Worm (Caenorhabditis elegans) whole organism, L3 larva: ENCODE measurements around the gene Y59A8B.21.

ENCODE experiments used
- R02D3.7 ChIP-seq: fragments of 150-350 bp; optimal IDR thresholded peaks from 2 replicates; lab custom pipeline; 2014; ENCODE audit warnings: missing biosample characterization, missing genetic modification characterization
- aly-2 ChIP-seq: fragments of 150-350 bp; optimal IDR thresholded peaks from 2 replicates; lab custom pipeline; 2014; ENCODE audit warnings: missing biosample characterization, missing genetic modification characterization
- ama-1 ChIP-seq: fragments of 150-350 bp; optimal IDR thresholded peaks from 2 replicates; lab custom pipeline; 2018
- egl-27 ChIP-seq: sonication (generic microtip); optimal IDR thresholded peaks from 4 replicates; lab custom pipeline; 2017; ENCODE audit warnings: missing biosample characterization, missing genetic modification reagents, missing genetic modification characterization
- elt-3 ChIP-seq, 3 experiments: fragments of 150-350 bp in 1 of 3; sonication (generic microtip) in 2 of 3; optimal IDR thresholded peaks; 2 replicates in 2 of 3; 4 replicates in 1 of 3; lab custom pipeline; 2014 to 2017; ENCODE audit warnings: missing biosample characterization in 3 of 3, missing genetic modification characterization in 3 of 3
- lin-15B ChIP-seq: fragments of 150-350 bp; optimal IDR thresholded peaks from 2 replicates; lab custom pipeline; 2014; ENCODE audit warnings: missing biosample characterization, missing genetic modification characterization
- nhr-12 ChIP-seq: fragments of 150-350 bp; optimal IDR thresholded peaks from 2 replicates; lab custom pipeline; 2014; ENCODE audit warnings: missing biosample characterization, missing genetic modification characterization
- nhr-237 ChIP-seq: fragments of 150-350 bp; optimal IDR thresholded peaks from 2 replicates; lab custom pipeline; 2014; ENCODE audit warnings: missing biosample characterization, missing genetic modification characterization
- snpc-4 ChIP-seq: fragments of 150-350 bp; optimal IDR thresholded peaks from 2 replicates; lab custom pipeline; 2014; ENCODE audit warnings: missing biosample characterization, missing genetic modification characterization
- unc-62 ChIP-seq: fragments of 150-350 bp; sonication (generic microtip); optimal IDR thresholded peaks from 4 replicates; lab custom pipeline; 2014; ENCODE audit warnings: missing biosample characterization, missing genetic modification reagents, missing genetic modification characterization
- ztf-11 ChIP-seq: fragments of 150-350 bp; optimal IDR thresholded peaks from 2 replicates; lab custom pipeline; 2014; ENCODE audit warnings: missing biosample characterization, missing genetic modification characterization

DNA sequence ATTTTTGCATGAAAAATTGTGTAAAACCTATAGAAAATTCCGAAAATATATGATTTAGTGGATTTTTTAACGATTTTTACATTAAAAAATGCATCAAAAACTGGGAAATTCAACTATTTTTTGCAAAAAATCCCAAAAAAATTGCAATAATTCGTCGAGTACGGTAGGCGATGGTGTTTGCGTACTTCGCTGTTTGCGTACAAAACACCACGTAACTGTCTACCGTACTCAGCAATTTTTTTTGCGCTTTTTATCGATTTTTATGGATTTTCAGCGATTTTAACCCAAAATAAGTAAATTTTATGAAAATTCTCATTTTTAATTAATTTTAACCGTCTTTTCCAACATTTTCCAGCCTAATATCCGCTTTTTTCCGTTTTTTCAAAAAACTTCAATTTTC is 3.1 kb upstream of the Y59A8B.21 start:
- TF ChIP-seq nhr-12 (tag; lab: Kevin White, UChicago), result no peak
- TF ChIP-seq R02D3.7, result no peak
- TF ChIP-seq ama-1 (lab: Kevin White, UChicago), result no peak
- TF ChIP-seq aly-2 (tag; lab: Kevin White, UChicago), result no peak
- no peak for TF ChIP-seq nhr-237
- TF ChIP-seq elt-3 (tag; optimal IDR thresholded peaks at IDR 0.05; lab: Kevin White, UChicago), result no peak
- no peak for TF ChIP-seq ztf-11
- TF ChIP-seq snpc-4 (tag; lab: Kevin White, UChicago), result no peak
- TF ChIP-seq egl-27, result no peak
- TF ChIP-seq lin-15B (tag; lab: Kevin White, UChicago), result no peak
- no peak for TF ChIP-seq unc-62
